Worm (Caenorhabditis elegans): Measurements from ENCODE around the gene clec-61.

ce11 chrII:10505949-10506348 is 15.6 kb upstream of the clec-61 start:
- no peak for TF ChIP-seq nhr-11 (tag; optimal IDR thresholded peaks at IDR 0.05)
- no peak for TF ChIP-seq elt-3 (tag; optimal IDR thresholded peaks at IDR 0.05)
- TF ChIP-seq ceh-16 (tag; optimal IDR thresholded peaks at IDR 0.05), result no peak
- no peak for TF ChIP-seq snpc-4 (tag; optimal IDR thresholded peaks at IDR 0.05)
